Worm (Caenorhabditis elegans): Measurements from ENCODE around the gene srbc-10.

srbc-10 gene

DNA sequence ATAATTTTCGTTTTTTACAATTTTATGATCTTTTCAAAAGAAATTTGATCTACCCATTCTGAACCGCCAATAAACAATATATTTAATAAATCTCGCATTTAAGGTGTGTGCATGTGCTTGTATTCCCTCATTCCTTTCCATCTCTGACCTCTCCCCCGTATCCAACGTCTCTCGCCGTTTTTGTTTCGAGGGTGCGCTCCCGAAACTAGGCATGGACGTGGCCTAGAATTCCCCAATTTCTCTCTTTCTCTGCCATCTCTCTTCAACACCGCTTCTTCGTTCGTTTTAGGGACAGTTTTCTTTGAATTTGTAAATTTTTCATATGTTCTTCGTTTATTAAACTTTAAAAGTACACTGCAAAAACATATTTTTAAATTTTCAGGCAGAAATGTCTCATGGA is 27.3 kb downstream of the srbc-10 start, which contains the start of gene F25E5.1 (continued):
- TF ChIP-seq F16B12.6 (tag; optimal IDR thresholded peaks at IDR 0.05) (peak; percentile 42), hlh-4 (tag; optimal IDR thresholded peaks at IDR 0.05) (no peak), fkh-4 (tag; optimal IDR thresholded peaks at IDR 0.05; ENCODE audit: borderline replicate concordance) (peak; percentile 30), efl-1 (optimal IDR thresholded peaks at IDR 0.05) (peak; percentile 79 to 81), efl-1 (GFP tag; optimal IDR thresholded peaks at IDR 0.05 in 1 of 2) (peak; percentile 73 to 93), C04F5.9 (tag; optimal IDR thresholded peaks at IDR 0.05) (no peak), mep-1 (tag; optimal IDR thresholded peaks at IDR 0.05) (peak; percentile 87), mab-9 (GFP tag; IDR thresholded peaks at IDR 0.05) (0 out of 2 replicates have a peak, but pooled peaks have one; percentile 29), dpl-1 (GFP tag; optimal IDR thresholded peaks at IDR 0.05) (peak; percentile 49 to 72 (median 63)), lir-3 (tag; optimal IDR thresholded peaks at IDR 0.05; ENCODE audit: poor library complexity) (peak; percentile 86), aly-2 (tag; optimal IDR thresholded peaks at IDR 0.05) (no peak), nhr-19 (GFP tag; conservative IDR thresholded peaks at IDR 0.05) (peak; percentile 70), nhr-90 (tag; optimal IDR thresholded peaks at IDR 0.05; ENCODE audit: poor library complexity) (peak; percentile 61), lin-39 (tag; optimal IDR thresholded peaks at IDR 0.05) (no peak), elt-2 (tag; optimal IDR thresholded peaks at IDR 0.05) (peak; percentile 33), tbx-2 (tag; optimal IDR thresholded peaks at IDR 0.05) (peak; percentile 75), elt-3 (tag; optimal IDR thresholded peaks at IDR 0.05) (no peak), xbp-1 (tag; optimal IDR thresholded peaks at IDR 0.05) (peak; percentile 59), efl-3 (GFP tag; optimal IDR thresholded peaks at IDR 0.05) (no peak), unc-30 (tag; optimal IDR thresholded peaks at IDR 0.05) (no peak), fos-1 (tag; optimal IDR thresholded peaks at IDR 0.05) (no peak), ceh-90 (tag; optimal IDR thresholded peaks at IDR 0.05) (peak; percentile 77), mdl-1 (tag; optimal IDR thresholded peaks at IDR 0.05) (peak in 1 of 2 experiments; percentile 58), lsy-2 (tag; optimal IDR thresholded peaks at IDR 0.05) (peak; percentile 55 to 75), unc-86 (tag; optimal IDR thresholded peaks at IDR 0.05) (peak; percentile 47), fkh-8 (tag; optimal IDR thresholded peaks at IDR 0.05) (peak; percentile 82), lin-13 (GFP tag; optimal IDR thresholded peaks at IDR 0.05) (peak; percentile 46)

DNA sequence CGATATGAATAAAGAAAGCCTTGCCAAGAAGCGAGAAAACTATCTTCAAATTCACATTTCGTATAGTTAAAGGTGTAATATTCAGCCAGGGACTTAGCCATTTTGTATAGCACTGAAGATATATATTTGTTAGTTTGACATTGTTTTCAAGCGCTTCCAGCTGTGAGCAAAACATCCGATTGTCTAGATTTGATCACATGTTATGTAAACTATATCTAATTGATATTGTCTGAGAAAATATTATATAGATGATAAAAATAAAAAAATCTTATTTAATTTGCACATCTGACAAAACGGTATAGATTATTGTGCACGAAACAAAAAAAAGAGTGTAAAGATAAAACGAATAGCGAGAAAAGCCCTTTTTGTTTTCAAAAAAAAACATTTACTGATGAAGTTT is 28.1 kb downstream of the srbc-10 start, which contains the start of gene srh-89:
srh-89 (minus strand) TSS at position 101 of the 400 bp plus-strand sequence.
- TF ChIP-seq C34B4.2 (tag; optimal IDR thresholded peaks at IDR 0.05), result no peak
- TF ChIP-seq jun-1 (tag; optimal IDR thresholded peaks at IDR 0.05), result no peak
- no peak for TF ChIP-seq egl-13 (tag; optimal IDR thresholded peaks at IDR 0.05)
- TF ChIP-seq mab-9 (GFP tag; IDR thresholded peaks at IDR 0.05), result no peak
- no peak for TF ChIP-seq C16A3.4 (tag; optimal IDR thresholded peaks at IDR 0.05)
- TF ChIP-seq snu-23 (GFP tag; optimal IDR thresholded peaks at IDR 0.05), result no peak
- TF ChIP-seq snpc-4 (tag; optimal IDR thresholded peaks at IDR 0.05), result no peak
- no peak for TF ChIP-seq fkh-8 (tag; optimal IDR thresholded peaks at IDR 0.05)

DNA sequence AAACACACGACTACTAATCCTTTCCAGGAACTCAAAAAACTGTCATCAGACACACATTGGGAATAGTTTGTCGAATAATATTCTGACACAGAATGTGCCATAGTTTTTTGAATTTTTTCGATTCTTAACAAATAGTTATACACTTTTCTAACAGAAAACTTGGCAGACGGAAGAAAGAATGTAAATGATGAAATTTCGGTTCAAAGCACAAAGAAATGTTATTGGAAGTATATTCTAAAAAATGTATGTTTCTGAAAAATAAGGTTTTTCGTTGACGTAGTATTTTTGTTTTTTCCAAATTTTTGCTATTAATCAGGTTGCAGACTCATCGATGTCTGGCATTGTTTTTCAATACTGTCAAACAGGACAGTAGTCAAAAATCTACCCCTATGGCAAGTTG is 31.9 kb downstream of the srbc-10 start, which contains the start of gene srh-92:
srh-92 (minus strand) TSS at position 101 of the 400 bp plus-strand sequence.
- TF ChIP-seq ets-5 (GFP tag; IDR thresholded peaks at IDR 0.05) (no peak), dsc-1 (tag; optimal IDR thresholded peaks at IDR 0.05) (no peak), unc-30 (tag; optimal IDR thresholded peaks at IDR 0.05) (no peak), lin-35 (GFP tag; optimal IDR thresholded peaks at IDR 0.05) (no peak), efl-3 (GFP tag; optimal IDR thresholded peaks at IDR 0.05) (no peak), egl-13 (tag; optimal IDR thresholded peaks at IDR 0.05) (no peak), hpl-2 (GFP tag; optimal IDR thresholded peaks at IDR 0.05) (no peak), mef-2 (tag; optimal IDR thresholded peaks at IDR 0.05) (no peak), hlh-4 (tag; optimal IDR thresholded peaks at IDR 0.05) (no peak), grh-1 (GFP tag; IDR thresholded peaks at IDR 0.05) (no peak), fkh-4 (tag; optimal IDR thresholded peaks at IDR 0.05; ENCODE audit: borderline replicate concordance) (no peak), sptf-1 (tag; optimal IDR thresholded peaks at IDR 0.05) (no peak), nhr-77 (tag; optimal IDR thresholded peaks at IDR 0.05) (no peak), lir-3 (tag; optimal IDR thresholded peaks at IDR 0.05; ENCODE audit: poor library complexity) (no peak), lin-14 (GFP tag; optimal IDR thresholded peaks at IDR 0.05) (no peak), nhr-76 (tag; optimal IDR thresholded peaks at IDR 0.05) (no peak), pag-3 (tag; optimal IDR thresholded peaks at IDR 0.05; ENCODE audit: borderline replicate concordance, insufficient read depth) (no peak), ama-1 (optimal IDR thresholded peaks at IDR 0.05) (no peak), isw-1 (GFP tag; IDR thresholded peaks at IDR 0.05) (no peak)

Measured in whole organism, L1 larva.